Worm (Caenorhabditis elegans) whole organism, L2 larva: ENCODE measurements around the gene C55A1.1.

Experiments used
- C34F6.9 ChIP-seq: fragments of 150-350 bp; optimal IDR thresholded peaks from 2 replicates; lab custom pipeline; 2014; ENCODE audit warnings: missing biosample characterization, missing genetic modification characterization
- F13H6.1 ChIP-seq: sonication (generic microtip); optimal IDR thresholded peaks from 2 replicates; lab custom pipeline; 2016; ENCODE audit warnings: missing genetic modification characterization, missing compliant biosample characterization
- Y55F3AM.14 ChIP-seq: fragments of 200-800 bp; sonication (Bioruptor generic); optimal IDR thresholded peaks from 2 replicates; lab custom pipeline; 2018; ENCODE audit warnings: mild to moderate bottlenecking, missing genetic modification characterization, missing compliant biosample characterization
- ZK546.5 ChIP-seq: sonication (generic microtip); optimal IDR thresholded peaks from 2 replicates; lab custom pipeline; 2017; ENCODE audit warnings: missing biosample characterization, missing genetic modification characterization
- alr-1 ChIP-seq: fragments of 150-350 bp; optimal IDR thresholded peaks from 2 replicates; lab custom pipeline; 2014; ENCODE audit warnings: missing biosample characterization, missing genetic modification characterization
- aly-2 ChIP-seq: fragments of 150-350 bp; optimal IDR thresholded peaks from 2 replicates; lab custom pipeline; 2014; ENCODE audit warnings: missing biosample characterization, missing genetic modification characterization
- ama-1 ChIP-seq: fragments of 150-350 bp; optimal IDR thresholded peaks from 2 replicates; lab custom pipeline; 2018; ENCODE audit warnings: inconsistent platforms
- blmp-1 ChIP-seq: sonication (generic microtip); optimal IDR thresholded peaks from 2 replicates; lab custom pipeline; 2017; ENCODE audit warnings: missing genetic modification characterization, mild to moderate bottlenecking, missing compliant biosample characterization, antibody characterized with exemption, moderate library complexity; ENCODE audit not compliant: insufficient read depth
- ceh-16 ChIP-seq: fragments of 150-350 bp; optimal IDR thresholded peaks from 2 replicates; lab custom pipeline; 2014; ENCODE audit warnings: missing biosample characterization, missing genetic modification characterization
- ceh-82 ChIP-seq: fragments of 150-350 bp; optimal IDR thresholded peaks from 2 replicates; lab custom pipeline; 2014; ENCODE audit warnings: missing biosample characterization, missing genetic modification characterization
- crh-2 ChIP-seq: sonication (generic microtip); optimal IDR thresholded peaks from 2 replicates; lab custom pipeline; 2017; ENCODE audit warnings: missing biosample characterization, missing genetic modification characterization
- egl-27 ChIP-seq: sonication (generic microtip); optimal IDR thresholded peaks from 3 replicates; lab custom pipeline; 2017; ENCODE audit warnings: missing biosample characterization, missing genetic modification reagents, missing genetic modification characterization
- elt-1 ChIP-seq: fragments of 150-350 bp; optimal IDR thresholded peaks from 2 replicates; lab custom pipeline; 2014; ENCODE audit warnings: missing biosample characterization, missing genetic modification characterization
- elt-3 ChIP-seq: sonication (generic microtip); optimal IDR thresholded peaks from 2 replicates; lab custom pipeline; 2017; ENCODE audit warnings: missing biosample characterization, missing genetic modification characterization
- fos-1 ChIP-seq: fragments of 150-350 bp; optimal IDR thresholded peaks from 2 replicates; lab custom pipeline; 2014; ENCODE audit warnings: missing biosample characterization, missing genetic modification characterization
- gmeb-1 ChIP-seq: fragments of 150-350 bp; optimal IDR thresholded peaks from 2 replicates; lab custom pipeline; 2014; ENCODE audit warnings: missing biosample characterization, missing genetic modification characterization
- lin-11 ChIP-seq: fragments of 150-350 bp; sonication (generic microtip); optimal IDR thresholded peaks from 2 replicates; lab custom pipeline; 2014; ENCODE audit warnings: missing biosample characterization, missing genetic modification characterization, inconsistent platforms, mixed read lengths
- lin-13 ChIP-seq: fragments of 150-350 bp; optimal IDR thresholded peaks from 2 replicates; lab custom pipeline; 2014; ENCODE audit warnings: missing biosample characterization, missing genetic modification reagents, missing genetic modification characterization
- lin-39 ChIP-seq: fragments of 150-350 bp; optimal IDR thresholded peaks from 2 replicates; lab custom pipeline; 2014; ENCODE audit warnings: missing biosample characterization, missing genetic modification reagents, missing genetic modification characterization
- lsy-2 ChIP-seq, 2 experiments: fragments of 150-350 bp in 1 of 2; sonication (generic microtip) in 1 of 2; optimal IDR thresholded peaks; 2 replicates each; lab custom pipeline; 2014 to 2017; ENCODE audit warnings: missing biosample characterization in 2 of 2, missing genetic modification characterization in 2 of 2
- mab-5 ChIP-seq: fragments of 150-350 bp; optimal IDR thresholded peaks from 2 replicates; lab custom pipeline; 2014; ENCODE audit warnings: missing biosample characterization, missing genetic modification characterization
- mdl-1 ChIP-seq, 2 experiments: fragments of 150-350 bp in 1 of 2; sonication (generic microtip) in 1 of 2; optimal IDR thresholded peaks; 2 replicates each; lab custom pipeline; 2017; ENCODE audit warnings: missing biosample characterization in 2 of 2, missing genetic modification characterization in 2 of 2
- nhr-10 ChIP-seq: sonication (generic microtip); optimal IDR thresholded peaks from 2 replicates; lab custom pipeline; 2017; ENCODE audit warnings: missing biosample characterization, missing genetic modification characterization
- nhr-11 ChIP-seq: fragments of 150-350 bp; optimal IDR thresholded peaks from 2 replicates; lab custom pipeline; 2014; ENCODE audit warnings: missing biosample characterization, missing genetic modification characterization
- nhr-12 ChIP-seq: fragments of 150-350 bp; optimal IDR thresholded peaks from 2 replicates; lab custom pipeline; 2014; ENCODE audit warnings: missing biosample characterization, missing genetic modification characterization
- nhr-129 ChIP-seq: fragments of 150-350 bp; optimal IDR thresholded peaks from 2 replicates; lab custom pipeline; 2014; ENCODE audit warnings: missing biosample characterization, missing genetic modification characterization
- nhr-21 ChIP-seq: fragments of 150-350 bp; optimal IDR thresholded peaks from 2 replicates; lab custom pipeline; 2014; ENCODE audit warnings: missing biosample characterization, missing genetic modification characterization
- nhr-23 ChIP-seq: fragments of 150-350 bp; optimal IDR thresholded peaks from 2 replicates; lab custom pipeline; 2014; ENCODE audit warnings: missing biosample characterization, missing genetic modification reagents, missing genetic modification characterization
- nhr-25 ChIP-seq: fragments of 150-350 bp; sonication (generic microtip); optimal IDR thresholded peaks from 3 replicates; lab custom pipeline; 2014; ENCODE audit warnings: missing biosample characterization, missing genetic modification characterization
- nhr-6 ChIP-seq: fragments of 150-350 bp; optimal IDR thresholded peaks from 2 replicates; lab custom pipeline; 2014; ENCODE audit warnings: missing biosample characterization, missing genetic modification characterization
- nhr-77 ChIP-seq: fragments of 150-350 bp; optimal IDR thresholded peaks from 2 replicates; lab custom pipeline; 2014; ENCODE audit warnings: missing biosample characterization, missing genetic modification characterization
- peb-1 ChIP-seq: fragments of 150-350 bp; optimal IDR thresholded peaks from 2 replicates; lab custom pipeline; 2014; ENCODE audit warnings: missing biosample characterization, missing genetic modification characterization
- sem-4 ChIP-seq: fragments of 150-350 bp; optimal IDR thresholded peaks from 2 replicates; lab custom pipeline; 2014; ENCODE audit warnings: missing biosample characterization, missing genetic modification reagents, missing genetic modification characterization
- skn-1 ChIP-seq: sonication (generic microtip); optimal IDR thresholded peaks from 2 replicates; lab custom pipeline; 2017; ENCODE audit warnings: missing biosample characterization, missing genetic modification characterization
- sma-3 ChIP-seq: sonication (generic microtip); optimal IDR thresholded peaks from 2 replicates; lab custom pipeline; 2016; ENCODE audit warnings: missing genetic modification reagents, missing genetic modification characterization, missing compliant biosample characterization
- sma-9 ChIP-seq, 2 experiments: fragments of 150-350 bp in 1 of 2; sonication (generic microtip) in 1 of 2; optimal IDR thresholded peaks; 2 replicates each; lab custom pipeline; 2014 to 2016; ENCODE audit warnings: missing genetic modification characterization in 2 of 2, mild to moderate bottlenecking in 1 of 2, missing biosample characterization in 1 of 2, missing compliant biosample characterization in 1 of 2, missing genetic modification reagents in 1 of 2, moderate library complexity in 1 of 2
- unc-39 ChIP-seq: fragments of 150-350 bp; optimal IDR thresholded peaks from 2 replicates; lab custom pipeline; 2014; ENCODE audit warnings: missing biosample characterization, missing genetic modification characterization
- unc-55 ChIP-seq: fragments of 150-350 bp; sonication (generic microtip); optimal IDR thresholded peaks from 3 replicates; lab custom pipeline; 2014; ENCODE audit warnings: missing biosample characterization, missing genetic modification reagents, missing genetic modification characterization
- ztf-1 ChIP-seq: fragments of 200-800 bp; sonication (Bioruptor generic); conservative IDR thresholded peaks from 2 replicates; pipeline ENCODE4 v1.3.6; 2022; ENCODE audit warnings: missing genetic modification characterization, missing compliant biosample characterization
- ztf-11 ChIP-seq: sonication (generic microtip); optimal IDR thresholded peaks from 2 replicates; lab custom pipeline; 2017; ENCODE audit warnings: missing biosample characterization, missing genetic modification characterization

C55A1.1 gene

ce11 chrV:15661580-15661979 lies 40.0 kb downstream of the C55A1.1 start:
- peak; percentile 9 for TF ChIP-seq sem-4 (tag; lab: Kevin White, UChicago)
- TF ChIP-seq sma-9 (GFP tag; optimal IDR thresholded peaks at IDR 0.05; lab: Kevin White, UChicago) = peak; percentile 7
- no peak for TF ChIP-seq sma-9 (tag; optimal IDR thresholded peaks at IDR 0.05; lab: Kevin White, UChicago)
- peak; percentile 0 for TF ChIP-seq nhr-129 (tag; lab: Kevin White, UChicago)
- no peak for TF ChIP-seq elt-1 (tag; lab: Kevin White, UChicago)
- no peak for TF ChIP-seq lin-39 (tag; lab: Kevin White, UChicago)
- TF ChIP-seq nhr-21 (tag; lab: Kevin White, UChicago) = no peak

DNA sequence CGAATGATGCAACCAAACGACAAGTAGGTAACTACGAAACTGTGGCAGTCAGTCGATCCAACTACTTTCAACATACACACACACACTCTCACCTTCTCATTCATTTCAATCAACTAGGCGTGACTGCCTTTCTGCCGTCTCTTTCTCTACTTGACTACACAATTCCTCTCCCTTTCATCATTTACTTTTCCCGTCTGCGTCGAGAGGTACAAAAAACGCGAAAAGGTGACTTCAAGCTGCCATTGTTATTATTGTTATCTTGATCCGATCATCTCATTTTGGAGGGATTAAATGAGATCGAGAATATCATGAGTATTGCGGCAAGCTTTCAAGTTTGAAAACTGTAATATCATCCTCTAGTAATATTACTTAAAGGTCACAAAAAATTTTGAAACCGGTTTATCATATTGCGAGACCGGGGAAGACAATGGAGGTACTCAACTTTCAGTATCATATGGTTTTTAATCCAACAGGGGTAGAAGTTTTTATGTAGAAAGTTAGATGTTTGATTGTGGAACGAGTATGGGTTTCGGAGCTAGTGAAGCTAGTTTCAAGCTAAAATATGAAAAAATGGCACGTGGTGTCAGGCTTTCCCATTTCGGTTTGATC lies 42.5 kb downstream of the C55A1.1 start:
- TF ChIP-seq ztf-11 = no peak
- TF ChIP-seq crh-2 = peak; percentile 47
- TF ChIP-seq nhr-129 (tag; lab: Kevin White, UChicago) = peak; percentile 93
- TF ChIP-seq gmeb-1 (tag; lab: Kevin White, UChicago) = peak; percentile 15
- peak; percentile 53 for TF ChIP-seq sma-9 (GFP tag; optimal IDR thresholded peaks at IDR 0.05; lab: Kevin White, UChicago)
- no peak for TF ChIP-seq sma-9 (tag; optimal IDR thresholded peaks at IDR 0.05; lab: Kevin White, UChicago)
- peak; percentile 26 for TF ChIP-seq elt-1 (tag; lab: Kevin White, UChicago)
- TF ChIP-seq fos-1 (tag; lab: Kevin White, UChicago) = peak; percentile 59
- no peak for TF ChIP-seq mab-5 (tag; lab: Kevin White, UChicago)
- no peak for TF ChIP-seq lin-11 (tag; lab: Kevin White, UChicago)
- peak; percentile 53 for TF ChIP-seq ama-1 (lab: Kevin White, UChicago)
- TF ChIP-seq F13H6.1 = peak; percentile 50
- no peak for TF ChIP-seq unc-55 (GFP tag; lab: Kevin White, UChicago)
- peak in 1 of 2 experiments; percentile 33 for TF ChIP-seq lsy-2 (tag; optimal IDR thresholded peaks at IDR 0.05; lab: Kevin White, UChicago)
- no peak for TF ChIP-seq nhr-10
- TF ChIP-seq ZK546.5 (tag; lab: Kevin White, UChicago) = no peak
- peak; percentile 80 for TF ChIP-seq blmp-1 (tag; lab: Kevin White, UChicago)
- TF ChIP-seq unc-39 (tag; lab: Kevin White, UChicago) = no peak
- no peak for TF ChIP-seq peb-1 (tag; lab: Kevin White, UChicago)
- TF ChIP-seq ceh-16 (tag; lab: Kevin White, UChicago) = peak; percentile 45
- TF ChIP-seq C34F6.9 (tag; lab: Kevin White, UChicago) = peak; percentile 25
- peak; percentile 79 for TF ChIP-seq nhr-25 (tag; lab: Kevin White, UChicago)
- no peak for TF ChIP-seq nhr-77 (tag; lab: Kevin White, UChicago)
- peak; percentile 16 for TF ChIP-seq nhr-6 (tag; lab: Kevin White, UChicago)
- TF ChIP-seq egl-27 (tag; lab: Kevin White, UChicago) = peak; percentile 5
- TF ChIP-seq mdl-1 (tag; optimal IDR thresholded peaks at IDR 0.05; lab: Kevin White, UChicago) = no peak
- TF ChIP-seq aly-2 = no peak
- TF ChIP-seq alr-1 (tag; lab: Kevin White, UChicago) = no peak
- peak; percentile 54 for TF ChIP-seq sem-4 (tag; lab: Kevin White, UChicago)
- no peak for TF ChIP-seq nhr-23 (tag; lab: Kevin White, UChicago)
- no peak for TF ChIP-seq Y55F3AM.14
- TF ChIP-seq ztf-1 (GFP tag; lab: Robert Waterston, UW) = no peak
- TF ChIP-seq nhr-11 (tag; lab: Kevin White, UChicago) = no peak

- TF ChIP-seq blmp-1 (tag; lab: Kevin White, UChicago) (peak; percentile 67), sma-9 (GFP tag; optimal IDR thresholded peaks at IDR 0.05; lab: Kevin White, UChicago) (peak; percentile 85), sma-9 (tag; optimal IDR thresholded peaks at IDR 0.05; lab: Kevin White, UChicago) (no peak), ceh-82 (no peak), nhr-12 (tag; lab: Kevin White, UChicago) (no peak), fos-1 (tag; lab: Kevin White, UChicago) (peak; percentile 82), F13H6.1 (peak; percentile 66), Y55F3AM.14 (no peak), gmeb-1 (tag; lab: Kevin White, UChicago) (peak; percentile 65), sma-3 (peak; percentile 33), nhr-129 (tag; lab: Kevin White, UChicago) (no peak), nhr-23 (tag; lab: Kevin White, UChicago) (no peak), elt-3 (tag; lab: Kevin White, UChicago) (no peak), skn-1 (peak; percentile 46), lin-13 (GFP tag; lab: Kevin White, UChicago) (no peak), ztf-11 (no peak), crh-2 (peak; percentile 72), ZK546.5 (tag; lab: Kevin White, UChicago) (no peak), lin-11 (tag; lab: Kevin White, UChicago) (no peak), mdl-1 (tag; optimal IDR thresholded peaks at IDR 0.05; lab: Kevin White, UChicago) (peak in 1 of 2 experiments; percentile 67)
- TF ChIP-seq, all 48 proteins: peak for 9
Observed at ce11 chrV:15666718-15667117, 45.1 kb downstream of the C55A1.1 start.
